Fruit fly (Drosophila melanogaster) whole organism, embryonic: Measurements from ENCODE around the gene sunz.

Source experiments
- Awh ChIP-seq: fragments of 200-800 bp; sonication (Bioruptor generic); IDR thresholded peaks from 2 replicates; pipeline ENCODE4, ENCODE4 v1.3.6; 2022; ENCODE audit warnings: missing biosample characterization, missing genetic modification characterization
- CG12071 ChIP-seq: fragments of 200-800 bp; sonication (Bioruptor generic); optimal IDR thresholded peaks from 3 replicates; lab custom pipeline; 2018; ENCODE audit warnings: missing biosample characterization, mild to moderate bottlenecking, missing genetic modification characterization
- CG14441 ChIP-seq: fragments of 200-800 bp; sonication (Bioruptor generic); IDR thresholded peaks from 2 replicates; pipeline ENCODE4 v1.3.6; 2022; ENCODE audit warnings: missing biosample characterization, missing genetic modification characterization
- CG14710 ChIP-seq: fragments of 200-800 bp; sonication (Bioruptor generic); optimal IDR thresholded peaks from 3 replicates; lab custom pipeline; 2019; ENCODE audit warnings: missing biosample characterization, mild to moderate bottlenecking, missing genetic modification characterization, moderate library complexity
- CG15011 ChIP-seq: fragments of 200-800 bp; sonication (Bioruptor generic); optimal IDR thresholded peaks from 3 replicates; lab custom pipeline; 2018; ENCODE audit warnings: missing biosample characterization, mild to moderate bottlenecking, missing genetic modification characterization
- CG15479 ChIP-seq: fragments of 200-800 bp; sonication (Bioruptor generic); optimal IDR thresholded peaks from 3 replicates; lab custom pipeline; 2019; ENCODE audit warnings: missing biosample characterization, mild to moderate bottlenecking, missing genetic modification characterization, moderate library complexity
- CG16815 ChIP-seq: fragments of 200-800 bp; sonication (Bioruptor generic); optimal IDR thresholded peaks from 3 replicates; lab custom pipeline; 2017; ENCODE audit warnings: missing biosample characterization, mild to moderate bottlenecking, missing genetic modification characterization
- CG18764 ChIP-seq: fragments of 200-800 bp; sonication (Bioruptor generic); optimal IDR thresholded peaks from 3 replicates; lab custom pipeline; 2016; ENCODE audit warnings: missing biosample characterization, missing genetic modification characterization
- CG2678 ChIP-seq: fragments of 200-800 bp; sonication (Bioruptor generic); optimal IDR thresholded peaks from 3 replicates; lab custom pipeline; 2019; ENCODE audit warnings: missing biosample characterization, mild to moderate bottlenecking, missing genetic modification characterization, moderate library complexity
- CG31365 ChIP-seq: fragments of 200-800 bp; sonication (Bioruptor generic); optimal IDR thresholded peaks from 2 replicates; lab custom pipeline; 2018; ENCODE audit warnings: missing biosample characterization, mild to moderate bottlenecking, missing genetic modification characterization
- CG31388 ChIP-seq: fragments of 200-800 bp; sonication (Bioruptor generic); optimal IDR thresholded peaks from 2 replicates; lab custom pipeline; 2016; ENCODE audit warnings: missing biosample characterization, missing genetic modification characterization
- CG6813 ChIP-seq: fragments of 200-800 bp; sonication (Bioruptor generic); optimal IDR thresholded peaks from 2 replicates; lab custom pipeline; 2017; ENCODE audit warnings: missing biosample characterization, missing genetic modification characterization, mild to moderate bottlenecking, moderate library complexity, missing genetic modification reagents
- CG8281 ChIP-seq: fragments of 200-800 bp; sonication (Bioruptor generic); optimal IDR thresholded peaks from 2 replicates; lab custom pipeline; 2018; ENCODE audit warnings: missing biosample characterization, mild to moderate bottlenecking, missing genetic modification characterization, moderate library complexity
- D ChIP-seq, 2 experiments: fragments of 200-800 bp in 1 of 2; fragments of >200 bp in 1 of 2; sonication (Bioruptor generic) in 1 of 2; optimal IDR thresholded peaks; 2 replicates in 1 of 2; 3 replicates in 1 of 2; lab custom pipeline; 2017; ENCODE audit warnings: mild to moderate bottlenecking in 1 of 2, missing biosample characterization in 1 of 2, missing genetic modification characterization in 1 of 2, missing genetic modification reagents in 1 of 2
- Deaf1 ChIP-seq: fragments of 200-800 bp; optimal IDR thresholded peaks from 3 replicates; lab custom pipeline; 2019; ENCODE audit warnings: missing biosample characterization, mild to moderate bottlenecking, missing genetic modification characterization, moderate library complexity
- Dip2 ChIP-seq: fragments of 200-800 bp; sonication (Bioruptor generic); IDR thresholded peaks from 2 replicates; pipeline ENCODE4 v1.3.6; 2022; ENCODE audit warnings: missing biosample characterization, missing genetic modification characterization
- Drgx ChIP-seq: fragments of 200-800 bp; sonication (Bioruptor generic); IDR thresholded peaks from 2 replicates; pipeline ENCODE4 v1.3.6; 2022; ENCODE audit warnings: missing biosample characterization, missing genetic modification characterization
- HLH3B ChIP-seq: fragments of 200-800 bp; sonication (Bioruptor generic); IDR thresholded peaks from 2 replicates; pipeline ENCODE4 v1.3.6; 2022; ENCODE audit warnings: missing biosample characterization, missing genetic modification characterization
- Hmx ChIP-seq: fragments of 200-800 bp; sonication (Bioruptor generic); optimal IDR thresholded peaks from 2 replicates; lab custom pipeline; 2016; ENCODE audit warnings: missing biosample characterization, missing genetic modification characterization
- Kr ChIP-seq: fragments of 200-800 bp; sonication (Bioruptor generic); optimal IDR thresholded peaks from 2 replicates; lab custom pipeline; 2017; ENCODE audit warnings: missing biosample characterization, mild to moderate bottlenecking, missing genetic modification characterization
- Meics ChIP-seq: fragments of 200-800 bp; sonication (Bioruptor generic); optimal IDR thresholded peaks from 2 replicates; lab custom pipeline; 2017; ENCODE audit warnings: missing biosample characterization, mild to moderate bottlenecking, missing genetic modification characterization
- NC2β ChIP-seq: fragments of 200-800 bp; sonication (Bioruptor generic); optimal IDR thresholded peaks from 2 replicates; lab custom pipeline; 2016; ENCODE audit warnings: missing biosample characterization, missing genetic modification characterization
- Optix ChIP-seq: fragments of 200-800 bp; sonication (Bioruptor generic); IDR thresholded peaks from 3 replicates; pipeline ENCODE4 v1.3.6; 2022; ENCODE audit warnings: missing biosample characterization, missing genetic modification characterization
- Six4 ChIP-seq: fragments of 200-800 bp; sonication (Bioruptor generic); optimal IDR thresholded peaks from 2 replicates; lab custom pipeline; 2016; ENCODE audit warnings: missing biosample characterization, missing genetic modification characterization
- Spps ChIP-seq: fragments of 200-800 bp; sonication (Bioruptor generic); optimal IDR thresholded peaks from 2 replicates; lab custom pipeline; 2018; ENCODE audit warnings: missing biosample characterization, mild to moderate bottlenecking, missing genetic modification characterization
- Taf1 ChIP-seq: fragments of 200-800 bp; sonication (Bioruptor generic); IDR thresholded peaks from 2 replicates; pipeline ENCODE4 v1.3.6; 2022; ENCODE audit warnings: missing biosample characterization, missing genetic modification characterization
- amos ChIP-seq: fragments of 200-800 bp; sonication (Bioruptor generic); IDR thresholded peaks from 2 replicates; pipeline ENCODE4 v1.3.6; 2022; ENCODE audit warnings: missing biosample characterization, missing genetic modification characterization; ENCODE audit not compliant: partially characterized antibody
- bcd ChIP-seq: fragments of 200-800 bp; sonication (Bioruptor generic); optimal IDR thresholded peaks from 2 replicates; lab custom pipeline; 2017; ENCODE audit warnings: missing biosample characterization, mild to moderate bottlenecking, missing genetic modification characterization
- bsh ChIP-seq, 2 experiments: fragments of 200-800 bp; sonication (Bioruptor generic); optimal IDR thresholded peaks; 2 replicates each; lab custom pipeline; 2017 to 2018; ENCODE audit warnings: mild to moderate bottlenecking in 2 of 2, missing biosample characterization in 2 of 2, missing genetic modification characterization in 2 of 2, moderate library complexity in 1 of 2
- cas ChIP-seq: fragments of 200-800 bp; sonication (Bioruptor generic); IDR thresholded peaks from 2 replicates; pipeline ENCODE4 v1.3.6; 2022; ENCODE audit warnings: missing biosample characterization, missing genetic modification characterization
- gcm ChIP-seq: fragments of 200-800 bp; sonication (Bioruptor generic); optimal IDR thresholded peaks from 2 replicates; lab custom pipeline; 2019; ENCODE audit warnings: missing biosample characterization, mild to moderate bottlenecking, missing genetic modification characterization, moderate library complexity
- grau ChIP-seq: fragments of 200-800 bp; optimal IDR thresholded peaks from 3 replicates; lab custom pipeline; 2019; ENCODE audit warnings: missing biosample characterization, mild to moderate bottlenecking, missing genetic modification characterization, moderate library complexity
- gsb ChIP-seq: fragments of 200-800 bp; sonication (Bioruptor generic); IDR thresholded peaks from 2 replicates; pipeline ENCODE4 v1.3.6; 2022; ENCODE audit warnings: missing biosample characterization, missing genetic modification characterization
- ham ChIP-seq: fragments of 200-800 bp; sonication (Bioruptor generic); IDR thresholded peaks from 2 replicates; pipeline ENCODE4 v1.3.6; 2022; ENCODE audit warnings: missing biosample characterization, missing genetic modification characterization
- hbn ChIP-seq: fragments of 200-800 bp; sonication (Bioruptor generic); IDR thresholded peaks from 2 replicates; pipeline ENCODE4 v1.3.6; 2022; ENCODE audit warnings: missing biosample characterization, missing genetic modification characterization; ENCODE audit not compliant: partially characterized antibody
- lab ChIP-seq: fragments of 200-800 bp; sonication (Bioruptor generic); optimal IDR thresholded peaks from 3 replicates; lab custom pipeline; 2017; ENCODE audit warnings: missing biosample characterization, missing genetic modification characterization, mild to moderate bottlenecking, moderate library complexity, missing genetic modification reagents
- nerfin-1 ChIP-seq: fragments of 200-800 bp; sonication (Bioruptor generic); optimal IDR thresholded peaks from 3 replicates; lab custom pipeline; 2019; ENCODE audit warnings: missing biosample characterization, mild to moderate bottlenecking, missing genetic modification characterization, moderate library complexity
- nmo ChIP-seq: fragments of 200-800 bp; sonication (Bioruptor generic); optimal IDR thresholded peaks from 2 replicates; lab custom pipeline; 2018; ENCODE audit warnings: missing biosample characterization, mild to moderate bottlenecking, missing genetic modification characterization, moderate library complexity
- nom ChIP-seq: fragments of 200-800 bp; sonication (Bioruptor generic); optimal IDR thresholded peaks from 2 replicates; lab custom pipeline; 2017; ENCODE audit warnings: missing biosample characterization, missing genetic modification characterization, mild to moderate bottlenecking, moderate library complexity, missing genetic modification reagents
- p53 ChIP-seq: fragments of 200-800 bp; sonication (Bioruptor generic); optimal IDR thresholded peaks from 2 replicates; lab custom pipeline; 2016; ENCODE audit warnings: missing biosample characterization, missing genetic modification characterization
- pnt ChIP-seq: fragments of 200-800 bp; sonication (Bioruptor generic); optimal IDR thresholded peaks from 3 replicates; lab custom pipeline; 2016; ENCODE audit warnings: missing biosample characterization, missing genetic modification characterization
- ranshi ChIP-seq: fragments of 200-800 bp; sonication (Bioruptor generic); IDR thresholded peaks from 2 replicates; pipeline ENCODE4 v1.3.6; 2022; ENCODE audit warnings: missing biosample characterization, missing genetic modification characterization
- salm ChIP-seq: fragments of 200-800 bp; sonication (Bioruptor generic); optimal IDR thresholded peaks from 2 replicates; lab custom pipeline; 2018; ENCODE audit warnings: missing biosample characterization, mild to moderate bottlenecking, missing genetic modification characterization
- sens-2 ChIP-seq: fragments of 200-800 bp; sonication (Bioruptor generic); IDR thresholded peaks from 2 replicates; pipeline ENCODE4 v1.3.6; 2022; ENCODE audit warnings: missing biosample characterization, missing genetic modification characterization
- sqz ChIP-seq: fragments of 200-800 bp; sonication (Bioruptor generic); optimal IDR thresholded peaks from 3 replicates; lab custom pipeline; 2018; ENCODE audit warnings: missing biosample characterization, mild to moderate bottlenecking, missing genetic modification characterization
- stwl ChIP-seq: fragments of 200-800 bp; sonication (Bioruptor generic); optimal IDR thresholded peaks from 3 replicates; lab custom pipeline; 2018; ENCODE audit warnings: missing biosample characterization, mild to moderate bottlenecking, missing genetic modification characterization, moderate library complexity
- unc-4 ChIP-seq: fragments of 200-800 bp; sonication (Bioruptor generic); IDR thresholded peaks from 2 replicates; pipeline ENCODE4 v1.3.6; 2022; ENCODE audit warnings: missing biosample characterization, missing genetic modification characterization; ENCODE audit not compliant: partially characterized antibody
- vvl ChIP-seq: fragments of 200-800 bp; sonication (Bioruptor generic); IDR thresholded peaks from 2 replicates; pipeline ENCODE4 v1.3.6; 2022; ENCODE audit warnings: missing biosample characterization, missing genetic modification characterization
- wdn ChIP-seq: fragments of 200-800 bp; sonication (Bioruptor generic); IDR thresholded peaks from 2 replicates; pipeline ENCODE4 v1.3.6; 2022; ENCODE audit warnings: missing biosample characterization, missing genetic modification characterization
- zfh1 ChIP-seq: fragments of 200-800 bp; sonication (Bioruptor generic); IDR thresholded peaks from 3 replicates; pipeline ENCODE4 v1.3.6; 2022; ENCODE audit warnings: missing biosample characterization, missing genetic modification characterization

Gene sunz

DNA sequence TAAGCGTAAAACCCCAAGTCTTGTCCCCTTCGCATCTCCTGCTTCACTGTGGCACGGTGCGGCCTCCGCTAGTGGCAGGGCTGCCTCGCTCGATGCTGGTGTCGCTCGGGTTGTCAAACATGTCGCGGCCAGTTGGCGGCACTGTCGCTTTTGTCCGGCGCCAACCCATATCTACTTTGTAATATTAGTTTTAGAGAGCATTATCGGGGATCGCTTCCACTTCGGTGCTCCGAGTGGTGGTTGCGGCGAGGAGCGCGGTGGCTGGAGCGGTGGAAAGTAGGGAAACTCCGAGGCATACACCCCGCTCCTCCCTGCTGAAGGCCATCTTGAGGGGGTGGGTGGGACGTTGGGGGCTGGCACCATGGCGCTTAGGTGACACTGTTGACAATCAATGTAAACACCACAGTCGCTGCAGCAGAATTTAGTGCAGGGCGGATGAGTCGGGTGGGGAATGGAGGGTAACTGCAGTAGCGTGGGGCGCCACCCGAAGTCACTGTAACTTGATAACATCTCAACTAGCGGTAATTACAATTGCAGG lies 35.2 kb downstream of the sunz start (continued):
- no peak for TF ChIP-seq Six4 (GFP tag; lab: Kevin White, UChicago)
- no peak for TF ChIP-seq stwl (tag; lab: Kevin White, UChicago)
- peak in 1 of 2 experiments; percentile 57 for TF ChIP-seq bsh (GFP tag; optimal IDR thresholded peaks at IDR 0.05; lab: Kevin White, UChicago)
- no peak for TF ChIP-seq Optix (GFP tag; lab: Robert Waterston, UW)
- TF ChIP-seq CG6813 (GFP tag; lab: Kevin White, UChicago), result peak; percentile 44
- peak; percentile 27; the same call in 1 of the 2 replicates for TF ChIP-seq Awh
- TF ChIP-seq unc-4 (GFP tag; lab: Robert Waterston, UW), result no peak
- 0 out of 2 replicates have a peak, but pooled peaks have one; percentile 15 for TF ChIP-seq sens-2 (GFP tag; lab: Robert Waterston, UW)
- no peak for TF ChIP-seq CG12071
- TF ChIP-seq nmo (GFP tag; lab: Kevin White, UChicago), result no peak
- TF ChIP-seq NC2β (GFP tag; lab: Kevin White, UChicago), result no peak
- TF ChIP-seq Dip2 (GFP tag; lab: Robert Waterston, UW), result no peak
- no peak for TF ChIP-seq hbn (GFP tag; lab: Robert Waterston, UW)
- TF ChIP-seq amos (GFP tag; lab: Robert Waterston, UW), result no peak
- no peak for TF ChIP-seq nom
- no peak for TF ChIP-seq p53 (GFP tag; lab: Kevin White, UChicago)
- no peak for TF ChIP-seq CG2678 (tag; lab: Kevin White, UChicago)
- no peak for TF ChIP-seq pnt (GFP tag; lab: Kevin White, UChicago)
- TF ChIP-seq grau (tag; lab: Kevin White, UChicago), result peak; percentile 41
- no peak for TF ChIP-seq HLH3B (GFP tag; lab: Robert Waterston, UW)
- TF ChIP-seq D (optimal IDR thresholded peaks at IDR 0.05; lab: Kevin White, UChicago), result no peak
- peak; percentile 21 for TF ChIP-seq D (GFP tag; optimal IDR thresholded peaks at IDR 0.05; lab: Kevin White, UChicago)
- no peak for TF ChIP-seq ham (GFP tag; lab: Robert Waterston, UW)
- no peak for TF ChIP-seq sqz
- no peak for TF ChIP-seq Taf1 (GFP tag; lab: Robert Waterston, UW)
- peak; percentile 31 for TF ChIP-seq CG14710 (tag; lab: Kevin White, UChicago)
- TF ChIP-seq wdn, result no peak
- TF ChIP-seq CG8281 (tag; lab: Kevin White, UChicago), result no peak
- peak; percentile 15 for TF ChIP-seq CG15011
- TF ChIP-seq salm (tag; lab: Kevin White, UChicago), result no peak
- no peak for TF ChIP-seq CG31365 (tag; lab: Kevin White, UChicago)
- TF ChIP-seq vvl (GFP tag; lab: Robert Waterston, UW), result no peak
- no peak for TF ChIP-seq gsb
- no peak for TF ChIP-seq Hmx (GFP tag; lab: Kevin White, UChicago)
- no peak for TF ChIP-seq CG16815 (GFP tag; lab: Kevin White, UChicago)
- peak; percentile 21 for TF ChIP-seq CG15479
- TF ChIP-seq ranshi (GFP tag; lab: Robert Waterston, UW), result 0 out of 2 replicates have a peak, but pooled peaks have one; percentile 22
- peak; percentile 68 for TF ChIP-seq lab (GFP tag; lab: Kevin White, UChicago)
- TF ChIP-seq Kr (GFP tag; lab: Kevin White, UChicago), result peak; percentile 57
- TF ChIP-seq bcd (GFP tag; lab: Kevin White, UChicago), result peak; percentile 42
- TF ChIP-seq Deaf1 (tag; lab: Kevin White, UChicago), result no peak
- no peak for TF ChIP-seq nerfin-1 (tag; lab: Kevin White, UChicago)
- 0 out of 2 replicates have a peak, but pooled peaks have one; percentile 6 for TF ChIP-seq cas (GFP tag; lab: Robert Waterston, UW)
- peak; percentile 66 for TF ChIP-seq zfh1
- TF ChIP-seq Drgx (GFP tag; lab: Robert Waterston, UW), result no peak
- TF ChIP-seq CG31388 (GFP tag; lab: Kevin White, UChicago), result no peak
- TF ChIP-seq CG18764 (GFP tag; lab: Kevin White, UChicago), result no peak
- TF ChIP-seq gcm (GFP tag; lab: Kevin White, UChicago), result no peak
- no peak for TF ChIP-seq CG14441 (GFP tag; lab: Robert Waterston, UW)
- no peak for TF ChIP-seq Meics (GFP tag; lab: Kevin White, UChicago)
- TF ChIP-seq Spps, result no peak
